Fruit fly (Drosophila melanogaster): ENCODE measurements around the gene stx.
A peak's percentile ranks its signal among the peaks of the same experiment; 100 is the strongest.
"Not testable (repeated sequence)": the region's sequence is repeated elsewhere in the genome, so short reads cannot be mapped to it uniquely, and the experiment has no call there.

The stx gene

DNA sequence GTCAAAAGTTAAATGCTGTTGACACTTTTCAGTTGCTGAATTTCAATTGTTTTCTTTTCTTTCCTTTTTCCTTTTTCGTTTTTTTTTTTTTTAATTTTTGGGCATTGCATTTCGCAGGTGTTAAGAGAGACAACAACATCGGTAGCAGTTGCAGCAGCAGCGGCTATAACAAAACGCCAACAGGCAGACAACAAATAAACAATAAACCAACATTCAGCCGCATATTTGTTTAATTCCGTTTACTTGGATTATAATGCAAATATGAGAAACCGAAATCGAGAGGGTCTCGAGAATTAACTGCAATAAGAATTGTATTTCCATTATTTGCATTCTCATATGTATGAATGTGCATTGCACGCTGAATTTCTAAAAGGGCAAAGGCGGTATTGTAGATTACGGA, 16.7 kb downstream of the stx start:
- no peak for TF ChIP-seq noc (tag; optimal IDR thresholded peaks at IDR 0.05)

DNA sequence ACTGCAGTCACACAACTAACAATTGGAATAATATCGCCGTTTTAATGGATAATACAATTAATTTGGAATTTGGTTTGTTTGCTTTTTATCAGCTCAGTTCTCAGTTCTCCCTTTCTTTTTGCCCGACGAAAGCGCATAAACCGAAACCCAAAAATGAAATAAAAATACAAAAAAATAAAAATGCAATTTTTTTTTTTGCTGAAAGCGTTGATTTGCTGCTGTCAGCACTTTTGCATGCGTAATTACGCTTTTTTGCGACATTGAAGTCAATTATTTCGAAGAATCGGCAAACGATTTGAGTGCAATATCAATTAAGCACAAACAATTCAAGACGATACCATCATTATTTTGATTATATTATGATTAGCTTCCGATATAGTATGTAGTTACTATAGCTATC, 17.4 kb downstream of the stx start:
- TF ChIP-seq noc (tag; optimal IDR thresholded peaks at IDR 0.05) = no peak

DNA sequence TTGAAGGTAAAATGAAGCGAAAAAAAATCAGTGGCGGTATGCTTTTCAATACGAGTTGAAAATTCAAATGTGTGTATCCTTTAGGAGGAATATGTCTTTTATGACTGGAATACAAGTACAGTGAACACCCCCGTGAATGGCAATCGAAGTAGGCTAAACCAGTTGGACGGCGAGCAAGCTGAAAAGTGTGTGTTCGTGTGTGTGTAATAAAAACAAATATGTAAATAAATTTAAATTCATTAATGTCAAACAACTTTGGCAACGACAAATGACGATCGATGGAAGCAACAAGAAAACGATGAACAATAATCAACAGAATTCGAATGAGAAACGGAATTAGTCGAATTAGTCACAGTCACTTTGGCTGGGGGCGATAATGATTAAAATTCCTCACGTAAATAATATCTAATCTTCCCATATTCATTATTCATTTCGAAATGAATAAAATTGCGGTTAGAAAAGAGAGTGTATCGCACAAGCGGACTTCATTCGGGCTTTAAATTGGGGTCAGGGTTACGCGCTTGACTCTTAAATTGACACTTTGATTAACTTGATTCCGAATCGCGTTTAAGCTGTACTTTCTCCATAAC, 18.5 kb downstream of the stx start:
- no peak for TF ChIP-seq noc (tag; optimal IDR thresholded peaks at IDR 0.05)

DNA sequence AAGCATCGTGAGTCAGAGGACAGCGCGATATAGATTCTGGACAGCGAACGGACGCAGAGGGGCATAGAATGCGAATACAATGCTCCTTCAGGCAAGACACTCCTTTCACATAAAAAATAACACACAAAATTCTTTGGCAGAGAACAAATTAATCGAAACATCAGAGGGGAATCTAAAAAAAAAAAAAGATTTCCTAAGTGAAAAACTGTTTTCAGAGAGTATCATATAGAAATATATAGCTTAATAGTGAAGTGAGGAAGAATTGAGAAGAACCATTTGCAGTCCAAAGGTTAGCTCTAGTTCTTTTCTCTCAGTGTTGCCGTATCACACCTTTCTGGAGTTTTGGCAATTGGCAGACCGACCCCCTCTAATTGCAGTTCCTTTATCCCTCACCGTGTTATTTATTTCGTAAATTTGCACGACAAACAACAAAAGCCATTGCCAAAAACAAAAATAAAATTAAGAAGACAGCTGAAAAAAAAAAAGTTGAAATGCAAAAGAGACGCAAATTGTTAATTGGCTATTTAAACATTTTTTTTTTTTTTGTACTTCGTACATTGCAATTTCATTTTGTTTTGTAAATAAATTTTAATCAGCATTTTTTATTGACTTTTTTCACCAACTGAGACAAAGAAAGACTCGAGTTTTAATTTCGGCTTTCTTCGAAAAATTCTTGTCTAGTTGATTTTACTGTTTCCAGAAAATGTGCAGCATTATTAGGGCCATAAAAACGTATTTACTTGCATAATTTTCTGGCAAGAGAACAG, 21.1 kb downstream of the stx start:
- TF ChIP-seq noc (tag; optimal IDR thresholded peaks at IDR 0.05) = no peak

DNA sequence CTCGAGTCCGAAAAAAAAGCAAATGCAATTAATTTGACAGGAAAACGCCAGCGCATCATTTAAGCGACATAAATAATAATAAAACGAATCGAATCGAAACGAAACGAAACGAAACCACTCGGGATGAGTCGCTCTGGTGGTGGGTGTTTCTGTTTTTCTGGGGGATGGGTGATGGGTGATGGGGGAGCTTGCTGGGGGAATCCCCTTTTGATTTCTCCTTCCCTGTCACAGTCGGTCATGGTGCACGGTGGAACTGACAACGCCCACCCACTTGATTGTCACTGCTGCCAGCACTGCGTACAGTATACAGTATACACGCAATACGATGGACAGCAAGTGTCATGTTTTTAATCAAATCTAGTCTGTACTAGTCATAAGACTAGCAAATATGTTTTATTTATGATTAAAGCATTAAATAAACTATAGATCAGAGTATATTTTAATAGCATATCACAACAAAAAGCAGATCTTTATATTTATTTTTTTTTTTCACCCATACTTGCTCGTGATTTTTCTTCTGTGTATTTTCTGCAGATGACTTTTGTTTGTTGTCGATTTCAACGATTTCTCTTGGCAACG, 22.8 kb downstream of the stx start:
- TF ChIP-seq noc (tag; optimal IDR thresholded peaks at IDR 0.05) = no peak

DNA sequence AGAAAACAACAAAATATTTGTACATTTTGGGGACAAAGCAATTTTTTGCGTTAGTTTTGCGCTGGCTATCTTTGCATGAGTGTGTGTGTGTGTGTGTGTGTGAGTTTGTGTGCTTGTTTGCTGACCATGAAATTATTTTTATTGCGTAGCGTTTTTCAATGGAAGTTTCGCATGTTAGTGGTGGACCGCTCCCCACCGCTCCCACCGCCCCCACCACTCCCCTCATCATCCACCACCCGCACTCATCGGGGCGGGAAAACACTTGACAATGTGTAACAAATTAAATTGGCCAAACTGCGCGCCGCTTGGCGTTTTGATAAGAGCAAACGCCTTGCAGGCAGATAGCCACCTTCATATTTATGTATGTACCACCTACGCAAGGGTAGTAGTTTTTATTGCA, 25.5 kb downstream of the stx start:
- peak; percentile 17 for TF ChIP-seq noc (tag; optimal IDR thresholded peaks at IDR 0.05)

DNA sequence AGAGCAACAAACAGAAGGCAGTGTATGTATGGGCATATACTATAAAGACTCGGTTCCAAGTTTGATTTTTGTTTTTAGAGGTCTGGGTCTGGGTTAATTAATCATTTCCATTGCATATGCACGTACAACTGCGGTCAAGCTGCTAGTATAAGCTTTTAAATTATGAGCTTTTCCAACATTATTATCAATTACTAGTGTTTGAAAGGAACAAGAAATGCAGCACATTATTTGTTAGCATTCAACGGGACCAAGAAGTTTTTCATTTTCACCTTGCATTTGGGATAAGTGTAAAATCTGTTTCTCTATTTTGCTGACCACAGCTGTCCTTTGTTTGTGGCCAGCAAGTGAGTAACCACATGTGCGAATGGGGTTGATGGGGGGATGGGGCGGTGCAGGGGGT, 26.9 kb downstream of the stx start:
- no peak for TF ChIP-seq noc (tag; optimal IDR thresholded peaks at IDR 0.05)

DNA sequence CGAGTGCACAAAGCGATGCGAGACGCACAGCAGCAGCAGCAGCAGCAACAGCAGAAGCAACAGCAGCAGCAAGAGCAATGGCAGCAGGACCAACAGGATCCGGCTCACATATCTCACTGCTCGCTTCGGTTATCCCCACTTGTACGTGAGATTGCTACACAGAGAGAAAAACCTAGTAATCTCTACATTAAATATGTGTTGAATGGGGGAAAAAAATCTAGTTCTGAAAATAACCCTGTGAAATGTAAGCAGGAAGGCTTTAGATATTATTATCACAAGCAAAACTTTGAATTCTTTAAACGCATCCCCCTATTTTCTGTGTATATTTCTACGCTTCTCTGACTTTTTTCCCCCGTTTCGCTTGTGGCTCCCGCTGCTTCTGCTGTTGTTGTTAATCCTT, 47.0 kb downstream of the stx start:
- no peak for TF ChIP-seq noc (tag; optimal IDR thresholded peaks at IDR 0.05)

DNA sequence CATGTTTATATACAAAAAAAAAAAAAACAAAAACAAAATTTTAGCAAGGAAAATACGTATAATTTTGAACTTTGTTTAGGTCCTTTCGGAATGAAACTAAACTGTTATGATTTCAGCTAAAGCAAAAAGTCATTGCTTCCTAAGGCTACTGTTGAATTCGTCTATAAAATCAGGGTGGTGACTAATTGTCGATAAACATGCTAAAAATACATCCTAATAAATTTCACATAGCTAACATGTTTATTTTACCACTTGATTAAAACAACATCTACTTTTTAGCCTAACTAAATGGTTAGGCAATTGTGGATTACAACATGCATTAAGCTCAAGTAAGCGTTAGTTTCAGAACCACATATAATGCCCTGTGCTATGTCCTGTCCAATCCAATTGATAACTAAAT, 71.4 kb downstream of the stx start, which contains the start of gene CG12637:
CG12637 (minus strand) TSS at position 101 of the 400 bp plus-strand sequence.
- no peak for TF ChIP-seq noc (tag; optimal IDR thresholded peaks at IDR 0.05)

DNA sequence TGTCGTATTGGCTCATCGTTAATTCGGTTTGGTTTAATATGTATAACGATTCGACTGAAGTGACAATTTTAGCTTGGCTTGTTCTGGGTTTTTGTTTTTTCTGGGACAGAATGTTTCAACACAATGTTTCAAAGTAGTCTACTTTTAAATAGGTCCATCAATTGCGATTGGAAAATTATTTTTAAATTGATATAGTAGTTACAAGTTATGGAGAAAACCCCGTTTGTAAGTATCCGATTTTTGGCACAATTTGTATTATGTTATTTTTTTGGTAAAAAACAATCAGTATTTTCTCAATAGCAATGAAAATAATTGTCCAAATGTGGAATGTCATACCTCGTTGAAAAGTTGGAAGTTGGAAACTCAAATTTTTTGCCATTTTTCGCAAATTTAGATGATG, 83.0 kb downstream of the stx start, which contains the start of gene Rab9E:
Rab9E (minus strand) TSS at position 101 of the 400 bp plus-strand sequence.
- not testable (repeated sequence) for TF ChIP-seq noc (tag; optimal IDR thresholded peaks at IDR 0.05)
